Worm (Caenorhabditis elegans) whole organism, L1 larva: ENCODE results near the gene str-264.

Source experiments
- C04F5.9 ChIP-seq: sonication (generic microtip); optimal IDR thresholded peaks from 2 replicates; lab custom pipeline; 2016; ENCODE audit warnings: missing genetic modification characterization, missing compliant biosample characterization
- C16A3.4 ChIP-seq: fragments of 150-350 bp; optimal IDR thresholded peaks from 2 replicates; lab custom pipeline; 2014; ENCODE audit warnings: missing biosample characterization, missing genetic modification characterization
- F16B12.6 ChIP-seq: fragments of 150-350 bp; optimal IDR thresholded peaks from 2 replicates; lab custom pipeline; 2014; ENCODE audit warnings: missing biosample characterization, missing genetic modification characterization
- aha-1 ChIP-seq: fragments of 150-350 bp; optimal IDR thresholded peaks from 2 replicates; lab custom pipeline; 2014; ENCODE audit warnings: missing biosample characterization, missing genetic modification characterization
- alr-1 ChIP-seq: fragments of 200-800 bp; sonication (Bioruptor generic); optimal IDR thresholded peaks from 2 replicates; lab custom pipeline; 2018; ENCODE audit warnings: borderline replicate concordance, mild to moderate bottlenecking, missing genetic modification characterization, missing compliant biosample characterization
- aly-2 ChIP-seq: fragments of 150-350 bp; optimal IDR thresholded peaks from 2 replicates; lab custom pipeline; 2014; ENCODE audit warnings: missing biosample characterization, missing genetic modification characterization
- ceh-8 ChIP-seq: fragments of 200-800 bp; sonication (Bioruptor generic); optimal IDR thresholded peaks from 2 replicates; lab custom pipeline; 2018; ENCODE audit warnings: mild to moderate bottlenecking, missing genetic modification characterization, moderate library complexity, missing compliant biosample characterization
- ceh-90 ChIP-seq: sonication (generic microtip); optimal IDR thresholded peaks from 2 replicates; lab custom pipeline; 2016; ENCODE audit warnings: missing genetic modification characterization, missing compliant biosample characterization
- ces-1 ChIP-seq: fragments of 150-350 bp; optimal IDR thresholded peaks from 2 replicates; lab custom pipeline; 2014; ENCODE audit warnings: missing biosample characterization, missing genetic modification reagents, missing genetic modification characterization
- dpl-1 ChIP-seq, 3 experiments: fragments of 150-350 bp in 2 of 3; sonication (generic microtip) in 1 of 3; optimal IDR thresholded peaks; 2 replicates each; lab custom pipeline; 2014 to 2017; ENCODE audit warnings: missing biosample characterization in 3 of 3, missing genetic modification characterization in 3 of 3, missing genetic modification reagents in 3 of 3
- egl-13 ChIP-seq: sonication (generic microtip); optimal IDR thresholded peaks from 2 replicates; lab custom pipeline; 2016; ENCODE audit warnings: missing genotype, missing genetic modification reagents, missing genetic modification characterization, missing compliant biosample characterization
- fkh-10 ChIP-seq: sonication (generic microtip); optimal IDR thresholded peaks from 2 replicates; lab custom pipeline; 2017; ENCODE audit warnings: missing biosample characterization, missing genetic modification reagents, missing genetic modification characterization
- fkh-4 ChIP-seq: sonication (generic microtip); optimal IDR thresholded peaks from 2 replicates; lab custom pipeline; 2016; ENCODE audit warnings: missing compliant biosample characterization, missing genetic modification characterization, borderline replicate concordance
- fkh-8 ChIP-seq: sonication (generic microtip); optimal IDR thresholded peaks from 2 replicates; lab custom pipeline; 2016; ENCODE audit warnings: mild to moderate bottlenecking, missing genetic modification characterization, missing compliant biosample characterization
- fos-1 ChIP-seq: fragments of 150-350 bp; optimal IDR thresholded peaks from 2 replicates; lab custom pipeline; 2014; ENCODE audit warnings: missing biosample characterization, missing genetic modification characterization
- hlh-17 ChIP-seq: fragments of 200-800 bp; sonication (Bioruptor generic); optimal IDR thresholded peaks from 2 replicates; lab custom pipeline; 2018; ENCODE audit warnings: missing genetic modification characterization, mild to moderate bottlenecking, missing compliant biosample characterization, moderate library complexity, borderline replicate concordance
- hpl-2 ChIP-seq: fragments of 150-350 bp; optimal IDR thresholded peaks from 2 replicates; lab custom pipeline; 2014; ENCODE audit warnings: missing biosample characterization, missing genetic modification reagents, missing genetic modification characterization
- irx-1 ChIP-seq: sonication (generic microtip); optimal IDR thresholded peaks from 2 replicates; lab custom pipeline; 2016; ENCODE audit warnings: missing genetic modification characterization, missing compliant biosample characterization
- isw-1 ChIP-seq: fragments of 200-800 bp; sonication (Bioruptor generic); IDR thresholded peaks from 2 replicates; pipeline ENCODE4 v1.3.6; 2022; ENCODE audit warnings: missing genetic modification characterization, missing compliant biosample characterization
- lin-14 ChIP-seq: fragments of 200-800 bp; sonication (Bioruptor generic); optimal IDR thresholded peaks from 2 replicates; lab custom pipeline; 2018; ENCODE audit warnings: mild to moderate bottlenecking, missing genetic modification characterization, moderate library complexity, missing compliant biosample characterization
- lin-15B ChIP-seq: fragments of 150-350 bp; sonication (generic microtip); optimal IDR thresholded peaks from 3 replicates; lab custom pipeline; 2014; ENCODE audit warnings: missing biosample characterization, missing genetic modification characterization
- lin-35 ChIP-seq, 2 experiments: fragments of 150-350 bp; optimal IDR thresholded peaks; 2 replicates each; lab custom pipeline; 2014; ENCODE audit warnings: missing biosample characterization in 2 of 2, missing genetic modification characterization in 2 of 2, missing genetic modification reagents in 2 of 2
- lir-3 ChIP-seq: sonication (generic microtip); optimal IDR thresholded peaks from 2 replicates; lab custom pipeline; 2016; ENCODE audit warnings: mild to moderate bottlenecking, missing genetic modification characterization, moderate library complexity, missing compliant biosample characterization; ENCODE audit not compliant: poor library complexity
- lsy-2 ChIP-seq, 2 experiments: fragments of 150-350 bp; optimal IDR thresholded peaks; 2 replicates each; lab custom pipeline; 2014; ENCODE audit warnings: missing biosample characterization in 2 of 2, missing genetic modification characterization in 2 of 2
- mdl-1 ChIP-seq, 2 experiments: fragments of 150-350 bp; optimal IDR thresholded peaks; 2 replicates each; lab custom pipeline; 2014 to 2017; ENCODE audit warnings: missing biosample characterization in 2 of 2, missing genetic modification characterization in 2 of 2, inconsistent platforms in 1 of 2
- mef-2 ChIP-seq: fragments of 150-350 bp; optimal IDR thresholded peaks from 2 replicates; lab custom pipeline; 2014; ENCODE audit warnings: missing biosample characterization, missing genetic modification characterization
- mep-1 ChIP-seq: fragments of 150-350 bp; optimal IDR thresholded peaks from 2 replicates; lab custom pipeline; 2014; ENCODE audit warnings: missing biosample characterization, missing genetic modification characterization
- nhr-11 ChIP-seq: fragments of 150-350 bp; optimal IDR thresholded peaks from 2 replicates; lab custom pipeline; 2014; ENCODE audit warnings: missing biosample characterization, missing genetic modification characterization
- nhr-19 ChIP-seq: fragments of 200-800 bp; sonication (Bioruptor generic); conservative IDR thresholded peaks from 2 replicates; pipeline ENCODE4 v1.3.6; 2022; ENCODE audit warnings: missing genetic modification characterization, missing compliant biosample characterization
- nhr-28 ChIP-seq: fragments of 150-350 bp; optimal IDR thresholded peaks from 2 replicates; lab custom pipeline; 2014; ENCODE audit warnings: missing biosample characterization, missing genetic modification characterization
- nhr-71 ChIP-seq: sonication (generic microtip); optimal IDR thresholded peaks from 2 replicates; lab custom pipeline; 2016; ENCODE audit warnings: mild to moderate bottlenecking, missing genetic modification characterization, moderate library complexity, missing compliant biosample characterization
- nhr-77 ChIP-seq: fragments of 150-350 bp; optimal IDR thresholded peaks from 2 replicates; lab custom pipeline; 2014; ENCODE audit warnings: missing biosample characterization, missing genetic modification characterization
- nhr-85 ChIP-seq: sonication (generic microtip); peaks from one replicate; lab custom pipeline; 2016; ENCODE audit warnings: missing genetic modification characterization, inconsistent platforms, missing compliant biosample characterization
- pag-3 ChIP-seq: sonication (generic microtip); optimal IDR thresholded peaks from 2 replicates; lab custom pipeline; 2017; ENCODE audit warnings: missing genetic modification characterization, mild to moderate bottlenecking, missing compliant biosample characterization, antibody characterized with exemption, borderline replicate concordance; ENCODE audit not compliant: insufficient read depth
- pax-3 ChIP-seq: fragments of 200-800 bp; sonication (Bioruptor generic); optimal IDR thresholded peaks from 2 replicates; lab custom pipeline; 2018; ENCODE audit warnings: mild to moderate bottlenecking, missing genetic modification characterization, moderate library complexity, missing compliant biosample characterization
- rnt-1 ChIP-seq: sonication (generic microtip); optimal IDR thresholded peaks from 2 replicates; lab custom pipeline; 2016; ENCODE audit warnings: mild to moderate bottlenecking, missing genetic modification characterization, moderate library complexity, missing compliant biosample characterization
- skn-1 ChIP-seq: fragments of 150-350 bp; optimal IDR thresholded peaks from 2 replicates; lab custom pipeline; 2014; ENCODE audit warnings: missing biosample characterization, missing genetic modification characterization
- snpc-4 ChIP-seq: fragments of 150-350 bp; optimal IDR thresholded peaks from 2 replicates; lab custom pipeline; 2014; ENCODE audit warnings: missing biosample characterization, missing genetic modification characterization
- sox-4 ChIP-seq: sonication (generic microtip); optimal IDR thresholded peaks from 2 replicates; lab custom pipeline; 2016; ENCODE audit warnings: missing genetic modification characterization, missing compliant biosample characterization
- sup-37 ChIP-seq: fragments of 200-800 bp; sonication (Bioruptor generic); optimal IDR thresholded peaks from 2 replicates; lab custom pipeline; 2018; ENCODE audit warnings: mild to moderate bottlenecking, missing genetic modification characterization, missing compliant biosample characterization
- tbx-2 ChIP-seq: sonication (generic microtip); optimal IDR thresholded peaks from 2 replicates; lab custom pipeline; 2016; ENCODE audit warnings: missing genetic modification characterization, missing compliant biosample characterization
- tlp-1 ChIP-seq: fragments of 150-350 bp; optimal IDR thresholded peaks from 2 replicates; lab custom pipeline; 2014; ENCODE audit warnings: missing biosample characterization, missing genetic modification characterization
- unc-130 ChIP-seq: fragments of 150-350 bp; optimal IDR thresholded peaks from 2 replicates; lab custom pipeline; 2017; ENCODE audit warnings: missing biosample characterization, missing genetic modification characterization, inconsistent platforms
- unc-30 ChIP-seq: sonication (generic microtip); optimal IDR thresholded peaks from 2 replicates; lab custom pipeline; 2017; ENCODE audit warnings: missing biosample characterization, missing genetic modification characterization
- unc-62 ChIP-seq: fragments of 150-350 bp; optimal IDR thresholded peaks from 2 replicates; lab custom pipeline; 2014; ENCODE audit warnings: missing biosample characterization, missing genetic modification reagents, missing genetic modification characterization
- xbp-1 ChIP-seq: sonication (generic microtip); optimal IDR thresholded peaks from 2 replicates; lab custom pipeline; 2016; ENCODE audit warnings: missing genetic modification characterization, missing compliant biosample characterization
- zip-4 ChIP-seq: fragments of 200-800 bp; sonication (Bioruptor generic); optimal IDR thresholded peaks from 2 replicates; lab custom pipeline; 2018; ENCODE audit warnings: mild to moderate bottlenecking, missing genetic modification characterization, moderate library complexity, missing compliant biosample characterization
- ztf-11 ChIP-seq, 2 experiments: sonication (generic microtip); optimal IDR thresholded peaks; 2 replicates each; lab custom pipeline; 2016 to 2017; ENCODE audit warnings: missing genetic modification characterization in 2 of 2, missing biosample characterization in 1 of 2, missing compliant biosample characterization in 1 of 2
- ztf-4 ChIP-seq: fragments of 150-350 bp; optimal IDR thresholded peaks from 2 replicates; lab custom pipeline; 2014; ENCODE audit warnings: missing biosample characterization, missing genetic modification characterization

str-264 gene

DNA sequence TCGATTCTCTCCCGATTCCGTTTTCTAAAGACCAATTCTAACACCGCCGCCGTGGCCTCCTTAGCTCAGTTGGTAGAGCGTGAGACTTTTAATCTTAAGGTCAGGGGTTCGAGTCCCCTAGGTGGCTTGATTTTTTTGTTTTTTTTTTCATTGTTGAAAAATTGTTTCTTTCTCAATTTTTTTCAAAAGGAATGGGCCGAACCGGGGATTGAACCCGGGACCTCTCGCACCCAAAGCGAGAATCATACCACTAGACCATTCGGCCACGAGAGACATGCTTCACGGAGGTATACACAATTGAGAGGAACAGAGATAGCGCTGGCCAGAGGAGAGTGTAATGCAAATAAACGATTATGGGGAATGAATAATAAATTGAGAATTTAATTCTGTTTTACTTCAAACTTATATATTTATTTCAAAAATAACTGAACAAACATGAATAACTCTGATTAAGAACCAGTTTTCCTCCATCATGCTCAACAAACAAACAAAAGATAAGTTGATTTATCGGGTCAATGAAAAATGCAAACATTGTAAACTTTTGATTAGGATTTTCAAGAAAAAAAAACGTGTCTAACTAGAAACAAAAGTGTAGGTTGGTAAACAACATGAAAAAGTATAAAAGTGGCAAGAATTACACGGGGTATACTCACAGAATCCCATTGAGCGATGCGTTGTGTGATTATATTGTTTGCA, 27.2 kb downstream of the str-264 start, which contains the start of gene pqn-71 (continued):
- TF ChIP-seq lin-14 (peak; percentile 77), snpc-4 (tag; lab: Kevin White, UChicago) (peak; percentile 55), F16B12.6 (no peak), nhr-77 (peak; percentile 86), mdl-1 (tag; optimal IDR thresholded peaks at IDR 0.05; lab: Kevin White, UChicago) (peak in 1 of 2 experiments; percentile 51), ceh-8 (GFP tag; lab: Kevin White, UChicago) (no peak), lsy-2 (tag; optimal IDR thresholded peaks at IDR 0.05; lab: Kevin White, UChicago) (no peak), ces-1 (no peak), C16A3.4 (tag; lab: Kevin White, UChicago) (peak; percentile 72), unc-30 (tag; lab: Kevin White, UChicago) (no peak), fos-1 (peak; percentile 47), rnt-1 (tag; lab: Kevin White, UChicago) (peak; percentile 56), nhr-11 (tag; lab: Kevin White, UChicago) (no peak), pax-3 (peak; percentile 64), mep-1 (tag; lab: Kevin White, UChicago) (peak; percentile 88), unc-130 (no peak), nhr-28 (tag; lab: Kevin White, UChicago) (no peak), skn-1 (tag; lab: Kevin White, UChicago) (peak; percentile 49), tlp-1 (no peak), sup-37 (GFP tag; lab: Kevin White, UChicago) (peak; percentile 41), alr-1 (tag; lab: Kevin White, UChicago) (no peak), lin-15B (tag; lab: Kevin White, UChicago) (no peak), pag-3 (tag; lab: Kevin White, UChicago) (no peak), ceh-90 (tag; lab: Kevin White, UChicago) (peak; percentile 25), C04F5.9 (peak; percentile 37), nhr-71 (tag; lab: Kevin White, UChicago) (peak; percentile 89), sox-4 (peak; percentile 45), ztf-4 (tag; lab: Kevin White, UChicago) (no peak), ztf-11 (tag; optimal IDR thresholded peaks at IDR 0.05; lab: Kevin White, UChicago) (peak in 1 of 2 experiments; percentile 38), aly-2 (tag; lab: Kevin White, UChicago) (peak; percentile 39), dpl-1 (GFP tag; optimal IDR thresholded peaks at IDR 0.05; lab: Kevin White, UChicago) (peak; percentile 39 to 58 (median 48)), mef-2 (tag; lab: Kevin White, UChicago) (no peak), hlh-17 (GFP tag; lab: Kevin White, UChicago) (no peak)

- TF ChIP-seq fkh-8 (tag; lab: Kevin White, UChicago) (no peak), fkh-10 (GFP tag; lab: Kevin White, UChicago) (no peak), lir-3 (no peak), tlp-1 (no peak), nhr-19 (GFP tag; lab: Robert Waterston, UW) (no peak), fkh-4 (tag; lab: Kevin White, UChicago) (no peak), egl-13 (no peak)
Measured at ce11 chrV:15464402-15464801, 28.0 kb downstream of the str-264 start, which contains the start of gene rocf-1. rocf-1 (minus strand) TSS chrV:15464502.

- TF ChIP-seq aha-1 (tag; lab: Kevin White, UChicago), result no peak
- TF ChIP-seq sup-37 (GFP tag; lab: Kevin White, UChicago), result no peak
- no peak for TF ChIP-seq fkh-8 (tag; lab: Kevin White, UChicago)
- TF ChIP-seq zip-4 (GFP tag; lab: Kevin White, UChicago), result no peak
- TF ChIP-seq aly-2 (tag; lab: Kevin White, UChicago), result no peak
- no peak for TF ChIP-seq hpl-2 (GFP tag; lab: Kevin White, UChicago)
- no peak for TF ChIP-seq xbp-1 (tag; lab: Kevin White, UChicago)
- no peak for TF ChIP-seq C04F5.9
- TF ChIP-seq isw-1 (GFP tag; lab: Robert Waterston, UW), result no peak
- TF ChIP-seq lin-35 (GFP tag; optimal IDR thresholded peaks at IDR 0.05; lab: Kevin White, UChicago), result no peak
- no peak for TF ChIP-seq tbx-2 (tag; lab: Kevin White, UChicago)
- no peak for TF ChIP-seq nhr-85 (tag; lab: Kevin White, UChicago)
- TF ChIP-seq mef-2 (tag; lab: Kevin White, UChicago), result no peak
- no peak for TF ChIP-seq unc-62 (GFP tag; lab: Kevin White, UChicago)
- TF ChIP-seq irx-1 (tag; lab: Kevin White, UChicago), result no peak
- TF ChIP-seq, all 84 proteins: peak for 0
Measured at ce11 chrV:15459088-15459487, 33.3 kb downstream of the str-264 start, which contains the start of gene str-71. str-71 (minus strand) TSS chrV:15459188.
